Worm (Caenorhabditis elegans) whole organism, early embryonic: ENCODE data around the gene Y22D7AL.7.

Experiments
- B0310.2 ChIP-seq: sonication (generic microtip); optimal IDR thresholded peaks from 2 replicates; lab custom pipeline; 2016; ENCODE audit warnings: mild to moderate bottlenecking, missing genetic modification characterization, missing compliant biosample characterization
- F13C5.2 ChIP-seq: sonication (generic microtip); optimal IDR thresholded peaks from 2 replicates; lab custom pipeline; 2017; ENCODE audit warnings: mild to moderate bottlenecking, missing genetic modification characterization, inconsistent platforms, missing compliant biosample characterization
- aly-1 ChIP-seq: sonication (generic microtip); optimal IDR thresholded peaks from 2 replicates; lab custom pipeline; 2016; ENCODE audit warnings: missing genetic modification characterization, missing compliant biosample characterization
- ama-1 ChIP-seq: fragments of 150-350 bp; optimal IDR thresholded peaks from 2 replicates; lab custom pipeline; 2014
- ceh-13 ChIP-seq: fragments of 200-800 bp; sonication (Bioruptor generic); optimal IDR thresholded peaks from 2 replicates; lab custom pipeline; 2018; ENCODE audit warnings: mild to moderate bottlenecking, missing genetic modification characterization, missing compliant biosample characterization
- ceh-36 ChIP-seq: sonication (generic microtip); optimal IDR thresholded peaks from 2 replicates; lab custom pipeline; 2016; ENCODE audit warnings: missing genetic modification characterization, inconsistent platforms, missing compliant biosample characterization
- ets-7 ChIP-seq: sonication (generic microtip); optimal IDR thresholded peaks from 2 replicates; lab custom pipeline; 2016; ENCODE audit warnings: missing genotype, missing genetic modification characterization, missing compliant biosample characterization
- flt-1 ChIP-seq: fragments of 200-800 bp; sonication (Bioruptor generic); IDR thresholded peaks from 2 replicates; pipeline ENCODE4 v1.3.6; 2022; ENCODE audit warnings: missing genetic modification characterization, missing compliant biosample characterization
- hmbx-1 ChIP-seq: sonication (generic microtip); optimal IDR thresholded peaks from 2 replicates; lab custom pipeline; 2016; ENCODE audit warnings: mild to moderate bottlenecking, missing genetic modification characterization, missing compliant biosample characterization
- hmg-4 ChIP-seq: fragments of 200-800 bp; sonication (Bioruptor generic); optimal IDR thresholded peaks from 2 replicates; lab custom pipeline; 2018; ENCODE audit warnings: mild to moderate bottlenecking, missing genetic modification characterization, missing compliant biosample characterization
- hnd-1 ChIP-seq: sonication (generic microtip); optimal IDR thresholded peaks from 2 replicates; lab custom pipeline; 2016; ENCODE audit warnings: missing genetic modification characterization, missing compliant biosample characterization
- pes-1 ChIP-seq: fragments of 200-800 bp; sonication (Bioruptor generic); IDR thresholded peaks from 2 replicates; pipeline ENCODE4 v1.3.6; 2022; ENCODE audit warnings: missing genetic modification reagents, missing genetic modification characterization, missing compliant biosample characterization
- scrt-1 ChIP-seq: fragments of 200-800 bp; sonication (Bioruptor generic); IDR thresholded peaks from 2 replicates; pipeline ENCODE4 v1.3.6; 2022; ENCODE audit warnings: missing genetic modification characterization, missing compliant biosample characterization
- sea-1 ChIP-seq: fragments of 200-800 bp; sonication (Bioruptor generic); conservative IDR thresholded peaks from 2 replicates; pipeline ENCODE4 v1.3.6; 2022; ENCODE audit warnings: missing genetic modification characterization, missing compliant biosample characterization
- tbx-11 ChIP-seq: fragments of 200-800 bp; sonication (Bioruptor generic); IDR thresholded peaks from 2 replicates; pipeline ENCODE4 v1.3.6; 2022; ENCODE audit warnings: missing genetic modification characterization, missing compliant biosample characterization
- tbx-37 ChIP-seq: fragments of 200-800 bp; sonication (Bioruptor generic); conservative IDR thresholded peaks from 2 replicates; pipeline ENCODE4 v1.3.6; 2022; ENCODE audit warnings: missing genetic modification reagents, missing genetic modification characterization, missing compliant biosample characterization
- tra-4 ChIP-seq: sonication (generic microtip); optimal IDR thresholded peaks from 2 replicates; lab custom pipeline; 2017; ENCODE audit warnings: missing genetic modification characterization, missing compliant biosample characterization

Y22D7AL.7 gene

ce11 chrIII:1543406-1544011, 33.0 kb upstream of the Y22D7AL.7 start:
- no peak for TF ChIP-seq hmbx-1 (tag; lab: Kevin White, UChicago)
- TF ChIP-seq ama-1 (lab: Kevin White, UChicago) = no peak
- no peak for TF ChIP-seq flt-1 (GFP tag; lab: Robert Waterston, UW)
- TF ChIP-seq B0310.2 (tag; lab: Kevin White, UChicago) = no peak
- no peak for TF ChIP-seq tbx-37
- TF ChIP-seq ceh-36 (tag; lab: Kevin White, UChicago) = no peak
- no peak for TF ChIP-seq hmg-4 (GFP tag; lab: Kevin White, UChicago)
- TF ChIP-seq ceh-13 (GFP tag; lab: Kevin White, UChicago) = no peak
- no peak for TF ChIP-seq tbx-11 (GFP tag; lab: Robert Waterston, UW)
- TF ChIP-seq sea-1 (GFP tag; lab: Robert Waterston, UW) = no peak
- TF ChIP-seq pes-1 = no peak

- TF ChIP-seq ceh-36 (tag; lab: Kevin White, UChicago) (no peak), flt-1 (GFP tag; lab: Robert Waterston, UW) (no peak), aly-1 (tag; lab: Kevin White, UChicago) (no peak), F13C5.2 (tag; lab: Kevin White, UChicago) (no peak)
These were observed 22.2 kb upstream of the Y22D7AL.7 start, which contains the start of gene ddx-35 for ce11 chrIII:1554347-1554746. Gene ddx-35 (minus strand): TSS chrIII:1554447.

- TF ChIP-seq ceh-13 (GFP tag; lab: Kevin White, UChicago) (no peak), ceh-36 (tag; lab: Kevin White, UChicago) (no peak), flt-1 (GFP tag; lab: Robert Waterston, UW) (no peak), scrt-1 (no peak)
These were observed 18.0 kb upstream of the Y22D7AL.7 start, which contains the start of the genes eelo-1 and Y67D2.2 for ce11 chrIII:1558441-1559159. Gene eelo-1 (minus strand): TSS chrIII:1558529. Gene Y67D2.2 (plus strand): TSS chrIII:1558800.

- TF ChIP-seq tbx-37 (no peak), tra-4 (no peak), F13C5.2 (tag; lab: Kevin White, UChicago) (no peak), ets-7 (tag; lab: Kevin White, UChicago) (no peak), aly-1 (tag; lab: Kevin White, UChicago) (no peak), hnd-1 (tag; lab: Kevin White, UChicago) (no peak), hmbx-1 (tag; lab: Kevin White, UChicago) (no peak), sea-1 (GFP tag; lab: Robert Waterston, UW) (no peak), ceh-36 (tag; lab: Kevin White, UChicago) (no peak), scrt-1 (no peak), hmg-4 (GFP tag; lab: Kevin White, UChicago) (no peak), tbx-11 (GFP tag; lab: Robert Waterston, UW) (no peak), ceh-13 (GFP tag; lab: Kevin White, UChicago) (no peak), ama-1 (lab: Kevin White, UChicago) (no peak), pes-1 (no peak), flt-1 (GFP tag; lab: Robert Waterston, UW) (no peak), B0310.2 (tag; lab: Kevin White, UChicago) (no peak)
These were observed 6.5 kb upstream of the Y22D7AL.7 start, which contains the start of gene rep-1 for ce11 chrIII:1570006-1570405. Gene rep-1 (plus strand): TSS chrIII:1570306.

ce11 chrIII:1575651-1576050, 900 bp upstream of the Y22D7AL.7 start:
- TF ChIP-seq ceh-13 (GFP tag; lab: Kevin White, UChicago) (no peak), hnd-1 (tag; lab: Kevin White, UChicago) (no peak), ama-1 (lab: Kevin White, UChicago) (no peak), ceh-36 (tag; lab: Kevin White, UChicago) (no peak), tbx-37 (no peak), aly-1 (tag; lab: Kevin White, UChicago) (no peak)

ce11 chrIII:1578566-1578965, 2.0 kb downstream of the Y22D7AL.7 start:
- TF ChIP-seq tra-4 (no peak), pes-1 (no peak), B0310.2 (tag; lab: Kevin White, UChicago) (no peak), ceh-13 (GFP tag; lab: Kevin White, UChicago) (no peak), scrt-1 (no peak), hmbx-1 (tag; lab: Kevin White, UChicago) (no peak), hnd-1 (tag; lab: Kevin White, UChicago) (no peak), hmg-4 (GFP tag; lab: Kevin White, UChicago) (no peak), F13C5.2 (tag; lab: Kevin White, UChicago) (no peak), tbx-11 (GFP tag; lab: Robert Waterston, UW) (no peak), flt-1 (GFP tag; lab: Robert Waterston, UW) (no peak), aly-1 (tag; lab: Kevin White, UChicago) (no peak), tbx-37 (no peak), ceh-36 (tag; lab: Kevin White, UChicago) (no peak)

ce11 chrIII:1579001-1579400, 2.5 kb downstream of the Y22D7AL.7 start:
- TF ChIP-seq ama-1 (lab: Kevin White, UChicago) = no peak
- no peak for TF ChIP-seq tbx-37
- no peak for TF ChIP-seq B0310.2 (tag; lab: Kevin White, UChicago)
- TF ChIP-seq tra-4 = no peak
- no peak for TF ChIP-seq ceh-36 (tag; lab: Kevin White, UChicago)
- TF ChIP-seq sea-1 (GFP tag; lab: Robert Waterston, UW) = no peak
- no peak for TF ChIP-seq scrt-1
- TF ChIP-seq F13C5.2 (tag; lab: Kevin White, UChicago) = no peak
- TF ChIP-seq tbx-11 (GFP tag; lab: Robert Waterston, UW) = no peak
- no peak for TF ChIP-seq flt-1 (GFP tag; lab: Robert Waterston, UW)
- no peak for TF ChIP-seq ceh-13 (GFP tag; lab: Kevin White, UChicago)
- no peak for TF ChIP-seq pes-1
- no peak for TF ChIP-seq hmg-4 (GFP tag; lab: Kevin White, UChicago)
- TF ChIP-seq ets-7 (tag; lab: Kevin White, UChicago) = no peak
- no peak for TF ChIP-seq hnd-1 (tag; lab: Kevin White, UChicago)
- TF ChIP-seq aly-1 (tag; lab: Kevin White, UChicago) = no peak
- TF ChIP-seq hmbx-1 (tag; lab: Kevin White, UChicago) = no peak
